Worm (Caenorhabditis elegans) whole organism, L3 larva: ENCODE results near the gene pyk-2.

Experiments used
- R02D3.7 ChIP-seq: fragments of 150-350 bp; optimal IDR thresholded peaks from 2 replicates; lab custom pipeline; 2014; ENCODE audit warnings: missing biosample characterization, missing genetic modification characterization
- ZK546.5 ChIP-seq: sonication (generic microtip); optimal IDR thresholded peaks from 2 replicates; lab custom pipeline; 2017; ENCODE audit warnings: missing biosample characterization, missing genetic modification characterization
- aly-2 ChIP-seq: fragments of 150-350 bp; optimal IDR thresholded peaks from 2 replicates; lab custom pipeline; 2014; ENCODE audit warnings: missing biosample characterization, missing genetic modification characterization
- ceh-16 ChIP-seq: sonication (generic microtip); optimal IDR thresholded peaks from 2 replicates; lab custom pipeline; 2017; ENCODE audit warnings: missing biosample characterization, missing genetic modification characterization
- ceh-82 ChIP-seq: fragments of 150-350 bp; optimal IDR thresholded peaks from 2 replicates; lab custom pipeline; 2014; ENCODE audit warnings: missing biosample characterization, missing genetic modification characterization
- daf-12 ChIP-seq: fragments of 150-350 bp; optimal IDR thresholded peaks from 2 replicates; lab custom pipeline; 2014; ENCODE audit warnings: missing biosample characterization, missing genetic modification reagents, missing genetic modification characterization
- egl-27 ChIP-seq: sonication (generic microtip); optimal IDR thresholded peaks from 4 replicates; lab custom pipeline; 2017; ENCODE audit warnings: missing biosample characterization, missing genetic modification reagents, missing genetic modification characterization
- egl-5 ChIP-seq: fragments of 150-350 bp; optimal IDR thresholded peaks from 2 replicates; lab custom pipeline; 2017; ENCODE audit warnings: missing biosample characterization, missing genetic modification reagents, missing genetic modification characterization, inconsistent platforms
- elt-1 ChIP-seq: fragments of 150-350 bp; optimal IDR thresholded peaks from 2 replicates; lab custom pipeline; 2014; ENCODE audit warnings: missing biosample characterization, missing genetic modification characterization
- elt-2 ChIP-seq: sonication (generic microtip); optimal IDR thresholded peaks from 2 replicates; lab custom pipeline; 2016; ENCODE audit warnings: missing genetic modification reagents, mild to moderate bottlenecking, missing genetic modification characterization, missing compliant biosample characterization
- eor-1 ChIP-seq, 2 experiments: fragments of 150-350 bp; optimal IDR thresholded peaks; 2 replicates each; lab custom pipeline; 2014 to 2018; ENCODE audit warnings: missing biosample characterization in 2 of 2, missing genetic modification characterization in 2 of 2
- fkh-10 ChIP-seq: sonication (generic microtip); optimal IDR thresholded peaks from 2 replicates; lab custom pipeline; 2017; ENCODE audit warnings: missing biosample characterization, missing genetic modification reagents, missing genetic modification characterization
- fos-1 ChIP-seq: fragments of 150-350 bp; optimal IDR thresholded peaks from 2 replicates; lab custom pipeline; 2014; ENCODE audit warnings: missing biosample characterization, missing genetic modification characterization
- hmg-11 ChIP-seq: sonication (generic microtip); optimal IDR thresholded peaks from 2 replicates; lab custom pipeline; 2016; ENCODE audit warnings: missing genetic modification characterization, missing compliant biosample characterization
- jun-1 ChIP-seq: fragments of 150-350 bp; optimal IDR thresholded peaks from 2 replicates; lab custom pipeline; 2014; ENCODE audit warnings: missing biosample characterization, missing genetic modification reagents, missing genetic modification characterization
- lin-39 ChIP-seq: fragments of 150-350 bp; optimal IDR thresholded peaks from 2 replicates; lab custom pipeline; 2018; ENCODE audit warnings: missing biosample characterization, missing genetic modification reagents, missing genetic modification characterization
- lsy-12 ChIP-seq: sonication (generic microtip); optimal IDR thresholded peaks from 2 replicates; lab custom pipeline; 2016; ENCODE audit warnings: mild to moderate bottlenecking, missing genetic modification characterization, missing compliant biosample characterization
- mdl-1 ChIP-seq: fragments of 150-350 bp; optimal IDR thresholded peaks from 2 replicates; lab custom pipeline; 2014; ENCODE audit warnings: missing biosample characterization, missing genetic modification characterization
- mml-1 ChIP-seq: fragments of 150-350 bp; sonication (generic microtip); optimal IDR thresholded peaks from 3 replicates; lab custom pipeline; 2014; ENCODE audit warnings: missing biosample characterization, missing genetic modification characterization
- nfya-1 ChIP-seq: sonication (generic microtip); optimal IDR thresholded peaks from 2 replicates; lab custom pipeline; 2017; ENCODE audit warnings: missing genetic modification characterization, mild to moderate bottlenecking, missing compliant biosample characterization, antibody characterized with exemption, moderate library complexity; ENCODE audit not compliant: insufficient read depth
- nhr-11 ChIP-seq: fragments of 150-350 bp; optimal IDR thresholded peaks from 2 replicates; lab custom pipeline; 2014; ENCODE audit warnings: missing biosample characterization, missing genetic modification characterization
- nhr-12 ChIP-seq: fragments of 150-350 bp; optimal IDR thresholded peaks from 2 replicates; lab custom pipeline; 2014; ENCODE audit warnings: missing biosample characterization, missing genetic modification characterization
- nhr-23 ChIP-seq: fragments of 150-350 bp; optimal IDR thresholded peaks from 2 replicates; lab custom pipeline; 2014; ENCODE audit warnings: missing biosample characterization, missing genetic modification reagents, missing genetic modification characterization
- nhr-28 ChIP-seq: fragments of 150-350 bp; optimal IDR thresholded peaks from 2 replicates; lab custom pipeline; 2014; ENCODE audit warnings: missing biosample characterization, missing genetic modification characterization
- nhr-67 ChIP-seq: fragments of 150-350 bp; optimal IDR thresholded peaks from 2 replicates; lab custom pipeline; 2014; ENCODE audit warnings: missing biosample characterization, missing genetic modification characterization
- pha-4 ChIP-seq: fragments of 150-350 bp; optimal IDR thresholded peaks from 2 replicates; lab custom pipeline; 2014; ENCODE audit warnings: missing biosample characterization, missing genetic modification reagents, missing genetic modification characterization
- pqm-1 ChIP-seq: fragments of 150-350 bp; optimal IDR thresholded peaks from 2 replicates; lab custom pipeline; 2017; ENCODE audit warnings: missing biosample characterization, missing genetic modification characterization, inconsistent platforms
- sea-2 ChIP-seq: fragments of 150-350 bp; sonication (generic microtip); optimal IDR thresholded peaks from 4 replicates; lab custom pipeline; 2014; ENCODE audit warnings: missing biosample characterization, missing genetic modification reagents, missing genetic modification characterization
- skn-1 ChIP-seq: fragments of 150-350 bp; optimal IDR thresholded peaks from 2 replicates; lab custom pipeline; 2014; ENCODE audit warnings: missing biosample characterization, missing genetic modification characterization
- snpc-4 ChIP-seq: fragments of 150-350 bp; optimal IDR thresholded peaks from 2 replicates; lab custom pipeline; 2014; ENCODE audit warnings: missing biosample characterization, missing genetic modification characterization
- unc-39 ChIP-seq: sonication (generic microtip); optimal IDR thresholded peaks from 4 replicates; lab custom pipeline; 2017; ENCODE audit warnings: missing biosample characterization, missing genetic modification characterization
- ztf-11 ChIP-seq: fragments of 150-350 bp; optimal IDR thresholded peaks from 2 replicates; lab custom pipeline; 2014; ENCODE audit warnings: missing biosample characterization, missing genetic modification characterization
- ztf-4 ChIP-seq: fragments of 150-350 bp; optimal IDR thresholded peaks from 2 replicates; lab custom pipeline; 2014; ENCODE audit warnings: missing biosample characterization, missing genetic modification characterization

Gene pyk-2

DNA sequence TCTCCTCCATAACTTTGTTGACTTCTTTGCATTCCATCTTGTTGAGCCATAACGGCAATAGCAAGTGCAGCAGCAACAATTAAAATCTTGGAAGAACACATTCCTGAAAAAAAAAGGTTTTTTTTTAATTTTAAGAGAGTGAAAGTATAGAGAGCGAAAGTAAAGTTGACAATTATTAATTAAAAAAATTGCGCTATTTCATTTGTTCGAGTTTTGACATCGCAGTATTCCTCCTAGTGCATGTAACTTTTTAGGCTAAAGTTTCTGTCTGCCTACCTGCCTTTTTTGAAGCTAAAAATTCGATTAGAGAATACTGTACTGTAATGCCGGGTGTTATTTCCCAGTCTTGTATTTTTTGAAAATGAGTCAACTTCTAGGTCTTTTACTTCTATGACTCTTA, 17.7 kb upstream of the pyk-2 start, which contains the start of gene srlf-12:
TSS of gene srlf-12 (minus strand) at position 101 of the 400 bp plus-strand sequence.
- TF ChIP-seq lin-39 (tag; lab: Kevin White, UChicago) (no peak), unc-39 (no peak), R02D3.7 (tag; lab: Kevin White, UChicago) (no peak), ztf-11 (tag; lab: Kevin White, UChicago) (no peak), fkh-10 (no peak), jun-1 (tag; lab: Kevin White, UChicago) (no peak), nhr-23 (tag; lab: Kevin White, UChicago) (no peak), pha-4 (tag; lab: Kevin White, UChicago) (no peak), daf-12 (tag; lab: Kevin White, UChicago) (no peak), egl-5 (no peak), ceh-82 (tag; lab: Kevin White, UChicago) (no peak)

DNA sequence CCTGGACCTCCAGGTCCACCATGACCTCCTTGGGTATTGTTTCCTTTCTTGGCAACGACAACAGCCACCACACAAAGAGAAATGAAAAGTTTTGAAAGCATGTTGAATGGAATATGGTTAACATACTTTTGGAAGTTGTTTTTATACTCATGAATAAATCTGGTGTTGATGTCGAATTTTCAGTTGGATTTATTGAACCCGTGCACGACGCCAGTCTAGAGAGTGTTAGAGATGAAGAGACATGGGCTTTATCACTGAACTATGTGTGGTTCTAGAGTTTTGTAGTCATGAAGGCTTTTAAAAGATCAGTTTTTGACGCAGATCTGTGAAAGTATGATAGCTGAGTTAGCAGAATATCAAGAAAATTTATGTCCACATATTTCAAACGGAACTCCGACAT, 15.5 kb upstream of the pyk-2 start, which contains the start of gene srlf-14:
TSS of gene srlf-14 (minus strand) at position 101 of the 400 bp plus-strand sequence.
- no peak for TF ChIP-seq hmg-11 (tag; lab: Kevin White, UChicago)
- TF ChIP-seq unc-39 = no peak
- TF ChIP-seq egl-5 = no peak
- no peak for TF ChIP-seq jun-1 (tag; lab: Kevin White, UChicago)
- no peak for TF ChIP-seq fos-1 (tag; lab: Kevin White, UChicago)
- no peak for TF ChIP-seq elt-2 (tag; lab: Kevin White, UChicago)
- TF ChIP-seq ceh-82 (tag; lab: Kevin White, UChicago) = no peak

DNA sequence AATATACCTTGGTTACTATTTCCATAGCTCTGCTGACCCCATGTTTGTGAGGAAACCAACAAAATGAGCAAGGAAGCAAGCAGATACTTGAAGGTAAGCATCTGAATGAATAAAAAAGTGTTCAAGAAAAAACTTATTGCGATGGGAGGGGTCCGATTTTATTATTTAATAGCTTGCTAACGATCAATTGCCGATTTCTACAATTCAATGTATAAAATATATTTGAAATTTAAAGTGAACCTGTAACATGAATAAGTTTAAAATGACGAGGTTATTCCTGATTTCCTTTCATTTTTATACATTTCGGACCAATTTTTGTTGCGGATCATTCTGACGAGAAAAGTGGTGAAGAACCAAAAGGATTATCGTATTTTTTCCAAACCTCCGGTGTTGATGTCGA, 13.2 kb upstream of the pyk-2 start, which contains the start of gene srlf-13:
TSS of gene srlf-13 (minus strand) at position 101 of the 400 bp plus-strand sequence.
- TF ChIP-seq skn-1 (tag; lab: Kevin White, UChicago) (no peak), pqm-1 (tag; lab: Kevin White, UChicago) (no peak), pha-4 (tag; lab: Kevin White, UChicago) (no peak), sea-2 (GFP tag; lab: Kevin White, UChicago) (no peak), ceh-82 (tag; lab: Kevin White, UChicago) (no peak), egl-27 (no peak), mml-1 (tag; lab: Kevin White, UChicago) (no peak), ztf-4 (no peak)

DNA sequence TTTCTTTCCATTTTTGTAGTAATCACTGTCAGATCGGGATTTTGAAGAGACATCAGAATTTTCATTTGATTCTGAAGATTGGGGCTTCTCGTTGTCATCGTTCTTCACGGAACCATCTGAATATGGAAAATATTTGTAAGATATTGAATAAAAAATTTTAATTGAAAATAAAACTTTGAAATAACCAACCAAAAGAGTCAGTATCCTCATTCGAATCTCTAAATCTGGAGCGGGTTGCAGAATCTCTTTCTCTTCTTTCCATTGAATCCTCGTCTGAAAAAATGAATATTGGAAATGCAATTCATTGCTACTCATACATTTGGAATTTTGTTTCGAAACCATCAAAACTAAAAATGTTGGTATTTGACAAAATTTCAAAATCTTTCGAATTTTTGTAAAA, 11.6 kb upstream of the pyk-2 start:
- TF ChIP-seq elt-1 (no peak), lsy-12 (tag; lab: Kevin White, UChicago) (no peak), snpc-4 (tag; lab: Kevin White, UChicago) (no peak)

DNA sequence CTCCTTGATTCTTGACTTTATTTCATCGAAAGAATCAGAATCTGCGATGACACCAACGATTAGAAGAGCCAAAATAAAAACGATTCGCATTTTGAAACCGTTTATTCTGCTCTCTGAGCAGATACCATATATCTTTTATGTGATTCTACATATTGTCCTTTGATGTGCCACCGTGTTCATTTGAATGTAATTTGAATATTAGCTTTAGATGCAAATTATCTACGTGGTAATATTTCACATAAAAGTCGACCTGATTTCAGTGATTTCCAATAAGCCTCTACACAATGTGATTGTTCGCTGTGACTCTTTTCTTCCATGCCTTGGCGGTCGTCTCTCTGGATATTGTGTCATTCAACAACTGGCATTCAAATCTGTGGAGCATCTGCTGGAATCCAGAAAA, 10.6 kb upstream of the pyk-2 start, which contains the start of the genes F13E9.9 and F13E9.19:
TSS of gene F13E9.9 (minus strand) at position 101 of the 400 bp plus-strand sequence.
TSS of gene F13E9.19 (plus strand) at position 316 of the 400 bp plus-strand sequence.
- TF ChIP-seq mml-1 (tag; lab: Kevin White, UChicago) (no peak), aly-2 (no peak), ZK546.5 (tag; lab: Kevin White, UChicago) (no peak), nfya-1 (tag; lab: Kevin White, UChicago) (no peak), sea-2 (GFP tag; lab: Kevin White, UChicago) (no peak), lin-39 (tag; lab: Kevin White, UChicago) (no peak), nhr-28 (tag; lab: Kevin White, UChicago) (no peak), nhr-67 (tag; lab: Kevin White, UChicago) (no peak), eor-1 (tag; optimal IDR thresholded peaks at IDR 0.05; lab: Kevin White, UChicago) (no peak), nhr-12 (tag; lab: Kevin White, UChicago) (no peak), R02D3.7 (tag; lab: Kevin White, UChicago) (no peak), elt-2 (tag; lab: Kevin White, UChicago) (no peak), ceh-16 (tag; lab: Kevin White, UChicago) (no peak), mdl-1 (tag; lab: Kevin White, UChicago) (no peak), pha-4 (tag; lab: Kevin White, UChicago) (no peak), elt-1 (no peak), nhr-11 (no peak)
